Worm (Caenorhabditis elegans): ENCODE results near the gene ZK632.2.

DNA sequence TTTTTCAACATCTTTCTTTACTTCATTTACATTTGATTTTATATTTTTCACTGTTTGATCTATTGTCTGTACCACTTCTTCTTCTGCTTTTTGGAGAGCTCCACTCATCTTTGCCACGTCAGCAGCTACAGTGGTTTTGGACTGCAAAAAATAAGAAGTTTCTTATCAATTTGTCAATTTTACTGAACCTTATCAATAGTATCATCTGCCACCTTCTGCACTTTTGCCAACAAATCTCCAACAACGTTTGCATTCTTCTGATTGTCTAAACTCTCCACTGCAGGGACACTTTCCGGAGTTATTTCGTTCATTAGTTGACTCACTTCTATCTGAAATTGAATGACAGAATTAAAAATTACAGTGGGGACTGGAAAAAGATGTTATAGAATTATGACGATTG is 12.1 kb upstream of the ZK632.2 start:
- TF ChIP-seq ceh-62 (tag; optimal IDR thresholded peaks at IDR 0.05) (no peak), F49E8.2 (tag; optimal IDR thresholded peaks at IDR 0.05; ENCODE audit: borderline replicate concordance) (no peak), hlh-11 (tag; optimal IDR thresholded peaks at IDR 0.05) (no peak), ZK337.2 (GFP tag; IDR thresholded peaks at IDR 0.05) (no peak), Y105C5A.15 (GFP tag; IDR thresholded peaks at IDR 0.05) (no peak), lir-3 (tag; optimal IDR thresholded peaks at IDR 0.05) (no peak), zag-1 (tag; optimal IDR thresholded peaks at IDR 0.05) (no peak), ZK546.5 (tag; optimal IDR thresholded peaks at IDR 0.05) (no peak)

All from whole organism, L4 larva.